Worm (Caenorhabditis elegans) whole organism, L1 larva: ENCODE data around the gene fbxb-117.

ENCODE experiments used
- F16B12.6 ChIP-seq: fragments of 150-350 bp; optimal IDR thresholded peaks from 2 replicates; lab custom pipeline; 2014; ENCODE audit warnings: missing biosample characterization, missing genetic modification characterization
- ama-1 ChIP-seq: fragments of 150-350 bp; optimal IDR thresholded peaks from 2 replicates; lab custom pipeline; 2014
- egl-13 ChIP-seq: sonication (generic microtip); optimal IDR thresholded peaks from 2 replicates; lab custom pipeline; 2016; ENCODE audit warnings: missing genotype, missing genetic modification reagents, missing genetic modification characterization, missing compliant biosample characterization
- lin-39 ChIP-seq: fragments of 150-350 bp; optimal IDR thresholded peaks from 2 replicates; lab custom pipeline; 2014; ENCODE audit warnings: missing biosample characterization, missing genetic modification reagents, missing genetic modification characterization
- sox-4 ChIP-seq: sonication (generic microtip); optimal IDR thresholded peaks from 2 replicates; lab custom pipeline; 2016; ENCODE audit warnings: missing genetic modification characterization, missing compliant biosample characterization
- sup-37 ChIP-seq: fragments of 200-800 bp; sonication (Bioruptor generic); optimal IDR thresholded peaks from 2 replicates; lab custom pipeline; 2018; ENCODE audit warnings: mild to moderate bottlenecking, missing genetic modification characterization, missing compliant biosample characterization

DNA sequence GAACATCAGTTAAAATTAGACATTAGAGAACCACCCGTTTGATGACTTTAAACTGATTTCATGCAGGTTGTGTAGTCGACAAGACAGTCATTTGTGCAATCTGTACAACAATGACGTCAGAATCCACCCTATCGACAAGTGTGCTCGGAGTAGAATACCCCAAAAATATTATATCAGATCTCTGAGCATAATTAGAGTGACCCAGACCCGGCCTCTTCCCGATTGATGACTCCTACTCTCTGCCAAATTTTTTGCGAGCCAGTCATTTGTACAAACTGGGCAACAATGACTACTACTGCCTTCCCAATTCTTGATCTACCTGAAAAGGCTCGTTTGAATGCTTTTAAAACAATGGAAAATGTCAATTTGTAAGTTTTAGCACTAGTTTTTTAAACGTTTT lies 42.3 kb upstream of the fbxb-117 start, which contains the start of the genes fbxb-115 and fbxb-1:
- no peak for TF ChIP-seq sox-4 (tag; lab: Kevin White, UChicago)
- TF ChIP-seq ama-1 (lab: Kevin White, UChicago), result no peak
- no peak for TF ChIP-seq egl-13 (tag; lab: Kevin White, UChicago)
- no peak for TF ChIP-seq sup-37 (GFP tag; lab: Kevin White, UChicago)
- no peak for TF ChIP-seq lin-39 (tag; lab: Kevin White, UChicago)
- TF ChIP-seq F16B12.6 (tag; lab: Kevin White, UChicago), result no peak
